Worm (Caenorhabditis elegans): ENCODE measurements around the gene ZK742.3.
A peak's percentile ranks its signal among the peaks of the same experiment; 100 is the strongest.

Gene ZK742.3

ce11 chrV:7785117-7785516 is 24.6 kb downstream of the ZK742.3 start, which contains the start of gene C26F1.1:
Gene C26F1.1 (plus strand): TSS chrV:7785417.
- no peak for TF ChIP-seq jun-1 (tag; optimal IDR thresholded peaks at IDR 0.05)
- no peak for TF ChIP-seq nfya-1 (tag; optimal IDR thresholded peaks at IDR 0.05; ENCODE audit: insufficient read depth)
- TF ChIP-seq snpc-4 (tag; optimal IDR thresholded peaks at IDR 0.05) = no peak
- TF ChIP-seq R02D3.7 (tag; optimal IDR thresholded peaks at IDR 0.05) = no peak
- TF ChIP-seq ceh-9 (tag; optimal IDR thresholded peaks at IDR 0.05) = no peak
- no peak for TF ChIP-seq ZK546.5 (tag; optimal IDR thresholded peaks at IDR 0.05)
- no peak for TF ChIP-seq ztf-4 (tag; optimal IDR thresholded peaks at IDR 0.05)
- TF ChIP-seq elt-3 (tag; optimal IDR thresholded peaks at IDR 0.05) = no peak
- no peak for TF ChIP-seq mml-1 (tag; optimal IDR thresholded peaks at IDR 0.05)

- TF ChIP-seq sea-2 (GFP tag; optimal IDR thresholded peaks at IDR 0.05) (no peak), mdl-1 (tag; optimal IDR thresholded peaks at IDR 0.05) (no peak), pha-4 (tag; optimal IDR thresholded peaks at IDR 0.05) (no peak), ztf-4 (tag; optimal IDR thresholded peaks at IDR 0.05) (no peak), ZK546.5 (tag; optimal IDR thresholded peaks at IDR 0.05) (no peak), unc-62 (GFP tag; optimal IDR thresholded peaks at IDR 0.05) (no peak), daf-12 (tag; optimal IDR thresholded peaks at IDR 0.05) (no peak), skn-1 (tag; optimal IDR thresholded peaks at IDR 0.05) (no peak), fkh-10 (GFP tag; optimal IDR thresholded peaks at IDR 0.05) (no peak)
Measured at ce11 chrV:7781511-7781910, 28.2 kb downstream of the ZK742.3 start, which contains the start of gene cyp-32A1. Gene cyp-32A1 (plus strand): TSS chrV:7781811.

ce11 chrV:7778999-7779398 is 30.7 kb downstream of the ZK742.3 start:
- TF ChIP-seq elt-3 (tag; optimal IDR thresholded peaks at IDR 0.05) = no peak
- TF ChIP-seq sea-2 (GFP tag; optimal IDR thresholded peaks at IDR 0.05) = no peak
- no peak for TF ChIP-seq hmg-11 (tag; optimal IDR thresholded peaks at IDR 0.05)
- TF ChIP-seq ceh-16 (tag; optimal IDR thresholded peaks at IDR 0.05) = no peak
- no peak for TF ChIP-seq nhr-25 (tag; optimal IDR thresholded peaks at IDR 0.05)
- no peak for TF ChIP-seq ztf-11 (tag; optimal IDR thresholded peaks at IDR 0.05)
- no peak for TF ChIP-seq egl-27 (tag; optimal IDR thresholded peaks at IDR 0.05)
- TF ChIP-seq nhr-76 (tag; optimal IDR thresholded peaks at IDR 0.05) = no peak
- TF ChIP-seq unc-39 (tag; optimal IDR thresholded peaks at IDR 0.05) = no peak
- TF ChIP-seq fkh-2 (tag; optimal IDR thresholded peaks at IDR 0.05) = no peak
- TF ChIP-seq lin-39 (tag; optimal IDR thresholded peaks at IDR 0.05) = no peak
- TF ChIP-seq nhr-67 (tag; optimal IDR thresholded peaks at IDR 0.05) = no peak
- TF ChIP-seq ceh-28 (tag; optimal IDR thresholded peaks at IDR 0.05) = no peak
- no peak for TF ChIP-seq unc-62 (GFP tag; optimal IDR thresholded peaks at IDR 0.05)
- TF ChIP-seq nhr-11 (tag; optimal IDR thresholded peaks at IDR 0.05) = no peak

ce11 chrV:7777098-7777497 is 32.6 kb downstream of the ZK742.3 start, which contains the start of gene C26F1.3:
Gene C26F1.3 (plus strand): TSS chrV:7777300.
- TF ChIP-seq skn-1 (tag; optimal IDR thresholded peaks at IDR 0.05) (no peak), ceh-28 (tag; optimal IDR thresholded peaks at IDR 0.05) (no peak), lin-39 (tag; optimal IDR thresholded peaks at IDR 0.05) (no peak), nhr-237 (tag; optimal IDR thresholded peaks at IDR 0.05) (no peak), ztf-4 (tag; optimal IDR thresholded peaks at IDR 0.05) (no peak), nhr-67 (tag; optimal IDR thresholded peaks at IDR 0.05) (no peak)

ce11 chrV:7776029-7776628 is 33.6 kb downstream of the ZK742.3 start, which contains the start of the genes rpl-39 and rps-30:
Gene rpl-39 (minus strand): TSS chrV:7776079.
Gene rps-30 (plus strand): TSS chrV:7776578.
- TF ChIP-seq nhr-237 (tag; optimal IDR thresholded peaks at IDR 0.05) = no peak
- TF ChIP-seq nhr-25 (tag; optimal IDR thresholded peaks at IDR 0.05) = peak; percentile 88
- peak; percentile 41 for TF ChIP-seq tbx-2 (tag; optimal IDR thresholded peaks at IDR 0.05)
- peak; percentile 49 for TF ChIP-seq nhr-43 (tag; optimal IDR thresholded peaks at IDR 0.05; ENCODE audit: poor library complexity, severe bottlenecking)
- TF ChIP-seq lin-39 (tag; optimal IDR thresholded peaks at IDR 0.05) = peak; percentile 93
- no peak for TF ChIP-seq nhr-12 (tag; optimal IDR thresholded peaks at IDR 0.05)
- TF ChIP-seq unc-39 (tag; optimal IDR thresholded peaks at IDR 0.05) = no peak
- TF ChIP-seq egl-27 (tag; optimal IDR thresholded peaks at IDR 0.05) = no peak
- TF ChIP-seq lin-15B (tag; optimal IDR thresholded peaks at IDR 0.05) = peak; percentile 91
- peak; percentile 88 for TF ChIP-seq nhr-23 (tag; optimal IDR thresholded peaks at IDR 0.05)
- TF ChIP-seq elt-3 (tag; optimal IDR thresholded peaks at IDR 0.05) = peak in 1 of 3 experiments; percentile 77
- no peak for TF ChIP-seq sea-2 (GFP tag; optimal IDR thresholded peaks at IDR 0.05)
- no peak for TF ChIP-seq egl-5 (tag; optimal IDR thresholded peaks at IDR 0.05)
- TF ChIP-seq aly-2 (tag; optimal IDR thresholded peaks at IDR 0.05) = no peak
- no peak for TF ChIP-seq fkh-2 (tag; optimal IDR thresholded peaks at IDR 0.05)
- peak; percentile 53 for TF ChIP-seq nhr-11 (tag; optimal IDR thresholded peaks at IDR 0.05)
- TF ChIP-seq skn-1 (tag; optimal IDR thresholded peaks at IDR 0.05) = peak; percentile 73
- TF ChIP-seq ztf-11 (tag; optimal IDR thresholded peaks at IDR 0.05) = no peak
- no peak for TF ChIP-seq zag-1 (tag; optimal IDR thresholded peaks at IDR 0.05)
- no peak for TF ChIP-seq nhr-67 (tag; optimal IDR thresholded peaks at IDR 0.05)
- TF ChIP-seq elt-2 (tag; optimal IDR thresholded peaks at IDR 0.05) = peak; percentile 65
- no peak for TF ChIP-seq fos-1 (tag; optimal IDR thresholded peaks at IDR 0.05)
- TF ChIP-seq nhr-76 (tag; optimal IDR thresholded peaks at IDR 0.05) = no peak
- TF ChIP-seq pha-4 (tag; optimal IDR thresholded peaks at IDR 0.05) = peak; percentile 94
- no peak for TF ChIP-seq ZK546.5 (tag; optimal IDR thresholded peaks at IDR 0.05)
- TF ChIP-seq mml-1 (tag; optimal IDR thresholded peaks at IDR 0.05) = no peak
- TF ChIP-seq fkh-10 (GFP tag; optimal IDR thresholded peaks at IDR 0.05) = peak; percentile 19
- no peak for TF ChIP-seq eor-1 (tag; optimal IDR thresholded peaks at IDR 0.05)
- TF ChIP-seq elt-1 (tag; optimal IDR thresholded peaks at IDR 0.05) = peak; percentile 25
- TF ChIP-seq ceh-28 (tag; optimal IDR thresholded peaks at IDR 0.05) = peak; percentile 43

All from whole organism, L3 larva.